Fruit fly (Drosophila melanogaster): ENCODE results near the gene CG43273.

The CG43273 gene

dm6 chr3R:24805048-24805447 lies 25.1 kb upstream of the CG43273 start, which contains the start of gene polybromo:
Gene polybromo, minus strand, starts transcription at chr3R:24805259.
- no peak for TF ChIP-seq CG32121 (GFP tag; IDR thresholded peaks at IDR 0.05)
- TF ChIP-seq rn (GFP tag; IDR thresholded peaks at IDR 0.05) = no peak
- no peak for TF ChIP-seq CG34367 (tag; optimal IDR thresholded peaks at IDR 0.05)
- no peak for TF ChIP-seq CG14655 (GFP tag; optimal IDR thresholded peaks at IDR 0.05)
- no peak for TF ChIP-seq Pif1A (GFP tag; optimal IDR thresholded peaks at IDR 0.05)
- TF ChIP-seq gl (tag; optimal IDR thresholded peaks at IDR 0.05) = no peak
- no peak for TF ChIP-seq CG8301 (tag; optimal IDR thresholded peaks at IDR 0.05)
- TF ChIP-seq D1 (tag; optimal IDR thresholded peaks at IDR 0.05) = no peak
- TF ChIP-seq CG15710 (tag; optimal IDR thresholded peaks at IDR 0.05) = no peak
- TF ChIP-seq CG9948 (tag; optimal IDR thresholded peaks at IDR 0.05) = no peak

dm6 chr3R:24807321-24807720 lies 22.8 kb upstream of the CG43273 start, which contains the start of gene CG6980:
Gene CG6980, plus strand, starts transcription at chr3R:24807621.
- TF ChIP-seq CG4496 (GFP tag; IDR thresholded peaks at IDR 0.05) (no peak), Pif1A (GFP tag; optimal IDR thresholded peaks at IDR 0.05) (no peak), CG8301 (tag; optimal IDR thresholded peaks at IDR 0.05) (no peak), CG9948 (tag; optimal IDR thresholded peaks at IDR 0.05) (no peak), CG13204 (GFP tag; optimal IDR thresholded peaks at IDR 0.05) (no peak), CG15710 (tag; optimal IDR thresholded peaks at IDR 0.05) (no peak), CG17806 (tag; optimal IDR thresholded peaks at IDR 0.05) (no peak), Snoo (tag; optimal IDR thresholded peaks at IDR 0.05) (no peak), fd96Ca (GFP tag; IDR thresholded peaks at IDR 0.05) (no peak), Pif1B (GFP tag; optimal IDR thresholded peaks at IDR 0.05) (no peak)

DNA sequence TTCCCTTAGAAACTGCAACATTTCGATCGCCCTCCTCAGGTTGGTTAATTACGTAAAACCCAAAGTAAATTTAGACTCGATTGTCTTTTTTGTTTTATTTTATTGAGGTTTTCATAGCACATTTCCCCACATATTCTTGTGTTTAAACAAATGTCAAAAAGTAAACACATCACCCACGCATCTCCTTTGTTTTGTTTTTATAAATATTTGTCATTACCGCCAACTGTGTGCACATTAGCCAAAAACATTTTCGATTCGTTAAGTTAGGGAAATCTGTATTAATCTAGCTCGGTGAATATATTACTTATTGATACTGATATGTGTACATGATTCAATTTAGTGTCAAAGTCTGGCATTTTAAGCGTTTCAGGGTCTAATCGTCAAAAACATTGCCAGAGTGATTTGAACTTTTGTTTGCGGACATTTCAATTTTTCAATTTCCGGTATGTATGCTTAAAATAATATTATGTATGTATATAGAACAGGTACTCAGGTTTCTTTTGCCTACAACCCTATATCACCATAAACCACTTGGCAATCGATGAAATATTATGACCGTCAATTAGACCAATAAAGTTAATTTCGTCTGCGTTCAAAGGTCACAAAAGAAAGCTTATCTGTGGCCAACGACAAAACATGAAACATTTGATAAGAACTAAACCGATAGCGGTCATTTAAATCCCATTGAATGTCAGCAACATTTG lies 20.4 kb upstream of the CG43273 start:
- no peak for TF ChIP-seq Pif1B (GFP tag; optimal IDR thresholded peaks at IDR 0.05)
- no peak for TF ChIP-seq EcR (GFP tag; optimal IDR thresholded peaks at IDR 0.05)
- no peak for TF ChIP-seq rn (GFP tag; IDR thresholded peaks at IDR 0.05)
- TF ChIP-seq Pif1A (GFP tag; optimal IDR thresholded peaks at IDR 0.05) = no peak
- TF ChIP-seq CG12605 (GFP tag; IDR thresholded peaks at IDR 0.05) = no peak
- TF ChIP-seq CG34367 (tag; optimal IDR thresholded peaks at IDR 0.05) = no peak
- no peak for TF ChIP-seq CG8159 (tag; optimal IDR thresholded peaks at IDR 0.05)
- no peak for TF ChIP-seq CG32121 (GFP tag; IDR thresholded peaks at IDR 0.05)
- no peak for TF ChIP-seq Snoo (tag; optimal IDR thresholded peaks at IDR 0.05)
- no peak for TF ChIP-seq CG10348 (GFP tag; IDR thresholded peaks at IDR 0.05)

- TF ChIP-seq fd96Ca (GFP tag; IDR thresholded peaks at IDR 0.05) (peak; percentile 98), rn (GFP tag; IDR thresholded peaks at IDR 0.05) (peak; percentile 89), CG13204 (GFP tag; optimal IDR thresholded peaks at IDR 0.05) (no peak), CG14655 (GFP tag; optimal IDR thresholded peaks at IDR 0.05) (peak; percentile 96), EcR (GFP tag; optimal IDR thresholded peaks at IDR 0.05) (peak; percentile 95), CG4496 (GFP tag; IDR thresholded peaks at IDR 0.05) (peak; percentile 98), CG9948 (tag; optimal IDR thresholded peaks at IDR 0.05) (peak; percentile 88), Pif1B (GFP tag; optimal IDR thresholded peaks at IDR 0.05) (peak; percentile 93), CG15710 (tag; optimal IDR thresholded peaks at IDR 0.05) (peak; percentile 90), CG34367 (tag; optimal IDR thresholded peaks at IDR 0.05) (peak; percentile 92), gl (tag; optimal IDR thresholded peaks at IDR 0.05) (peak; percentile 85), CG10348 (GFP tag; IDR thresholded peaks at IDR 0.05) (peak; percentile 85), D1 (tag; optimal IDR thresholded peaks at IDR 0.05) (no peak), CG32121 (GFP tag; IDR thresholded peaks at IDR 0.05) (peak; percentile 93), CG17806 (tag; optimal IDR thresholded peaks at IDR 0.05) (peak; percentile 92), CG8301 (tag; optimal IDR thresholded peaks at IDR 0.05) (peak; percentile 95), Pif1A (GFP tag; optimal IDR thresholded peaks at IDR 0.05) (peak; percentile 93), CG8159 (tag; optimal IDR thresholded peaks at IDR 0.05) (peak; percentile 88), Ets98B (GFP tag; IDR thresholded peaks at IDR 0.05) (peak; percentile 97), CG12605 (GFP tag; IDR thresholded peaks at IDR 0.05) (peak; percentile 94), Snoo (tag; optimal IDR thresholded peaks at IDR 0.05) (peak; percentile 69)
Measured at dm6 chr3R:24810844-24811625, 19.1 kb upstream of the CG43273 start.

- TF ChIP-seq Pif1B (GFP tag; optimal IDR thresholded peaks at IDR 0.05) (no peak), CG9948 (tag; optimal IDR thresholded peaks at IDR 0.05) (no peak), CG12605 (GFP tag; IDR thresholded peaks at IDR 0.05) (no peak), CG8301 (tag; optimal IDR thresholded peaks at IDR 0.05) (no peak), rn (GFP tag; IDR thresholded peaks at IDR 0.05) (no peak), Snoo (tag; optimal IDR thresholded peaks at IDR 0.05) (no peak), CG10348 (GFP tag; IDR thresholded peaks at IDR 0.05) (no peak), D1 (tag; optimal IDR thresholded peaks at IDR 0.05) (no peak), Pif1A (GFP tag; optimal IDR thresholded peaks at IDR 0.05) (no peak), EcR (GFP tag; optimal IDR thresholded peaks at IDR 0.05) (no peak), CG34367 (tag; optimal IDR thresholded peaks at IDR 0.05) (no peak), CG13204 (GFP tag; optimal IDR thresholded peaks at IDR 0.05) (no peak), CG4496 (GFP tag; IDR thresholded peaks at IDR 0.05) (no peak)
Measured at dm6 chr3R:24812394-24812793, 17.7 kb upstream of the CG43273 start.
